Worm (Caenorhabditis elegans) whole organism, L1 larva: ENCODE results near the gene ras-1.

Experiments used
- Y116A8C.19 ChIP-seq: sonication (generic microtip); optimal IDR thresholded peaks from 2 replicates; lab custom pipeline; 2016; ENCODE audit warnings: missing compliant biosample characterization, missing genetic modification characterization, borderline replicate concordance
- aly-2 ChIP-seq: fragments of 150-350 bp; optimal IDR thresholded peaks from 2 replicates; lab custom pipeline; 2014; ENCODE audit warnings: missing biosample characterization, missing genetic modification characterization
- efl-3 ChIP-seq: fragments of 200-800 bp; sonication (Bioruptor generic); optimal IDR thresholded peaks from 2 replicates; lab custom pipeline; 2018; ENCODE audit warnings: mild to moderate bottlenecking, missing genetic modification characterization, missing compliant biosample characterization
- fos-1 ChIP-seq: fragments of 150-350 bp; optimal IDR thresholded peaks from 2 replicates; lab custom pipeline; 2014; ENCODE audit warnings: missing biosample characterization, missing genetic modification characterization
- nhr-11 ChIP-seq: fragments of 150-350 bp; optimal IDR thresholded peaks from 2 replicates; lab custom pipeline; 2014; ENCODE audit warnings: missing biosample characterization, missing genetic modification characterization
- nhr-76 ChIP-seq: sonication (generic microtip); optimal IDR thresholded peaks from 2 replicates; lab custom pipeline; 2017; ENCODE audit warnings: missing biosample characterization, missing genetic modification characterization
- pag-3 ChIP-seq: sonication (generic microtip); optimal IDR thresholded peaks from 2 replicates; lab custom pipeline; 2017; ENCODE audit warnings: missing genetic modification characterization, mild to moderate bottlenecking, missing compliant biosample characterization, antibody characterized with exemption, borderline replicate concordance; ENCODE audit not compliant: insufficient read depth
- sox-4 ChIP-seq: sonication (generic microtip); optimal IDR thresholded peaks from 2 replicates; lab custom pipeline; 2016; ENCODE audit warnings: missing genetic modification characterization, missing compliant biosample characterization
- sptf-1 ChIP-seq: fragments of 150-350 bp; optimal IDR thresholded peaks from 2 replicates; lab custom pipeline; 2014; ENCODE audit warnings: missing biosample characterization, missing genetic modification characterization
- swsn-7 ChIP-seq: sonication (generic microtip); optimal IDR thresholded peaks from 2 replicates; lab custom pipeline; 2016; ENCODE audit warnings: missing genetic modification characterization, missing compliant biosample characterization

ce11 chrII:12350737-12351275 lies 1.2 kb downstream of the ras-1 start:
- no peak for TF ChIP-seq nhr-76 (tag; lab: Kevin White, UChicago)
- no peak for TF ChIP-seq Y116A8C.19 (tag; lab: Kevin White, UChicago)
- TF ChIP-seq aly-2 (tag; lab: Kevin White, UChicago), result no peak
- no peak for TF ChIP-seq nhr-11
- TF ChIP-seq sox-4 (tag; lab: Kevin White, UChicago), result no peak
- no peak for TF ChIP-seq sptf-1
- TF ChIP-seq swsn-7, result no peak
- TF ChIP-seq fos-1, result no peak
- TF ChIP-seq efl-3, result no peak
- no peak for TF ChIP-seq pag-3 (tag; lab: Kevin White, UChicago)
